Worm (Caenorhabditis elegans) whole organism, midembryonic: ENCODE results near the gene taf-8.

ENCODE experiments used
- flt-1 ChIP-seq: fragments of 200-800 bp; sonication (Bioruptor generic); IDR thresholded peaks from 2 replicates; pipeline ENCODE4 v1.3.6; 2022; ENCODE audit warnings: missing genetic modification characterization, missing compliant biosample characterization
- med-1 ChIP-seq: sonication (generic microtip); optimal IDR thresholded peaks from 2 replicates; lab custom pipeline; 2017; ENCODE audit warnings: missing genetic modification characterization, mild to moderate bottlenecking, missing compliant biosample characterization, antibody characterized with exemption, missing genetic modification reagents; ENCODE audit not compliant: insufficient read depth
- ref-1 ChIP-seq: fragments of 200-800 bp; sonication (Bioruptor generic); conservative IDR thresholded peaks from 2 replicates; pipeline ENCODE4 v1.3.6; 2022; ENCODE audit warnings: missing genetic modification reagents, missing genetic modification characterization, missing compliant biosample characterization
- tab-1 ChIP-seq: fragments of 200-800 bp; sonication (Bioruptor generic); IDR thresholded peaks from 2 replicates; pipeline ENCODE4 v1.3.6; 2022; ENCODE audit warnings: missing genetic modification characterization, missing compliant biosample characterization
- ztf-23 ChIP-seq: fragments of 200-800 bp; sonication (Bioruptor generic); IDR thresholded peaks from 2 replicates; pipeline ENCODE4 v1.3.6; 2022; ENCODE audit warnings: missing genetic modification reagents, missing genetic modification characterization, missing compliant biosample characterization
- ztf-29 ChIP-seq: fragments of 200-800 bp; sonication (Bioruptor generic); IDR thresholded peaks from 2 replicates; pipeline ENCODE4 v1.3.6; 2022; ENCODE audit warnings: missing genetic modification reagents, missing genetic modification characterization, missing compliant biosample characterization

ce11 chrII:9646928-9647838 lies 21.9 kb upstream of the taf-8 start, which contains the start of gene sqv-8:
- TF ChIP-seq ref-1 (GFP tag; lab: Robert Waterston, UW), result no peak
- no peak for TF ChIP-seq ztf-29 (GFP tag; lab: Robert Waterston, UW)
- TF ChIP-seq med-1 (GFP tag; lab: Kevin White, UChicago), result no peak
- TF ChIP-seq tab-1 (GFP tag; lab: Robert Waterston, UW), result no peak
- TF ChIP-seq ztf-23 (GFP tag; lab: Robert Waterston, UW), result no peak
- TF ChIP-seq flt-1 (GFP tag; lab: Robert Waterston, UW), result no peak
